Worm (Caenorhabditis elegans): ENCODE data around the gene ZK1307.8.

The ZK1307.8 gene

ce11 chrII:9644438-9644837, 20.0 kb downstream of the ZK1307.8 start, which contains the start of gene fzr-1:
Gene fzr-1, minus strand, starts transcription at chrII:9644466.
- TF ChIP-seq daf-16 (GFP tag; optimal IDR thresholded peaks at IDR 0.05) (no peak), daf-16 (tag; optimal IDR thresholded peaks at IDR 0.05) (peak; percentile 16), nhr-28 (tag; optimal IDR thresholded peaks at IDR 0.05) (peak; percentile 50), hmg-1.1 (GFP tag; IDR thresholded peaks at IDR 0.05) (no peak), egl-27 (tag; optimal IDR thresholded peaks at IDR 0.05) (no peak), lin-38 (GFP tag; IDR thresholded peaks at IDR 0.05) (no peak)

DNA sequence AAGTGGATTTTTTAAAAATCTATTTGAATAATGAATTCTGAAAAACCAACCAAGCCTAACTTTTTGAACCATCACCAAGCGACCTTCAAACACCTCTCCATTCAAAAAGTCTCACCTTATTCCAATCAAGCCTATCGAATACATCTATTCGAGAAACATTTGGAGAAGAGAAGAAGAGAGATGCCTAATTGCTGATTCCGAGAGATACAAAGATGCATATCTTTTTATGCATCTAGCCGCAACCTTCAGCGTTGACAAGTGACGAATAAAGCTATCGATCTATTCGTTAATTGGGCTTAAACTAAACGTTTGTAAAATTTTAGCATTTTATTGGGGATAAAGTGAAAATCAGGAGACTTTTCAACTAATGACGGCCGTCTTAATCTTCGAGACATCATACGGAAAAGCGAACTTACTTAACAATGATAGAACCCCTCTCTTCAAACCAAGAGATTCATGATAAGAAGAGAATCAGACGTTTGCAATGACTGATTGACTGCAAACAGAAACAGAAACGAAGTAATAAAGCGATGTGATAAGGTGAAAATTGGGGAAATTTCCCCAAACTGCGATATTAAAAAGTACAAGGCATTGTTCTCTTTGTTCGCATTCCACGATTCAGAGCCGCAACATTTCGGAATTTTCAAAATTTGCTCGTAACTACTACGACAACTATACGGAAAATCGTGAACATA, 20.7 kb downstream of the ZK1307.8 start:
- TF ChIP-seq nhr-28 (tag; optimal IDR thresholded peaks at IDR 0.05) (peak; percentile 77), lim-7 (GFP tag; IDR thresholded peaks at IDR 0.05) (no peak), dmd-6 (GFP tag; IDR thresholded peaks at IDR 0.05) (peak; percentile 52), mdt-29 (GFP tag; IDR thresholded peaks at IDR 0.05) (no peak), aha-1 (tag) (peak; percentile 50), php-3 (GFP tag; IDR thresholded peaks at IDR 0.05) (no peak), egl-43 (GFP tag; IDR thresholded peaks at IDR 0.05) (no peak), ceh-82 (tag; optimal IDR thresholded peaks at IDR 0.05) (no peak), hlh-11 (tag; optimal IDR thresholded peaks at IDR 0.05) (peak; percentile 32), ceh-32 (tag; optimal IDR thresholded peaks at IDR 0.05; ENCODE audit: poor library complexity) (no peak), attf-4 (tag; optimal IDR thresholded peaks at IDR 0.05) (no peak), F10B5.3 (tag; optimal IDR thresholded peaks at IDR 0.05) (no peak), mxl-2 (GFP tag; conservative IDR thresholded peaks at IDR 0.05) (no peak), zfp-2 (tag; optimal IDR thresholded peaks at IDR 0.05) (no peak), fos-1 (tag; optimal IDR thresholded peaks at IDR 0.05) (no peak), mxl-3 (GFP tag; optimal IDR thresholded peaks at IDR 0.05) (peak; percentile 6), vab-7 (GFP tag; IDR thresholded peaks at IDR 0.05) (no peak), unc-39 (tag; optimal IDR thresholded peaks at IDR 0.05) (no peak), nhr-10 (tag; optimal IDR thresholded peaks at IDR 0.05) (no peak), hlh-30 (tag; optimal IDR thresholded peaks at IDR 0.05; ENCODE audit: insufficient read depth) (no peak), T20F7.1 (GFP tag; optimal IDR thresholded peaks at IDR 0.05) (no peak), ces-1 (GFP tag; optimal IDR thresholded peaks at IDR 0.05) (no peak), zip-11 (GFP tag; IDR thresholded peaks at IDR 0.05) (no peak), nhr-41 (GFP tag; IDR thresholded peaks at IDR 0.05) (no peak), duxl-1 (tag; optimal IDR thresholded peaks at IDR 0.05; ENCODE audit: poor library complexity) (no peak), unc-62 (GFP tag; optimal IDR thresholded peaks at IDR 0.05 in 1 of 2) (peak in 1 of 2 experiments; percentile 70), unc-62 (tag; optimal IDR thresholded peaks at IDR 0.05) (no peak), rbr-2 (tag; optimal IDR thresholded peaks at IDR 0.05) (no peak), T26A8.4 (GFP tag; IDR thresholded peaks at IDR 0.05) (no peak), ZK546.5 (tag; optimal IDR thresholded peaks at IDR 0.05) (no peak), ama-1 (optimal IDR thresholded peaks at IDR 0.05) (no peak), dpl-1 (GFP tag; optimal IDR thresholded peaks at IDR 0.05) (no peak), hif-1 (tag; optimal IDR thresholded peaks at IDR 0.05) (no peak), zip-2 (tag; optimal IDR thresholded peaks at IDR 0.05) (no peak), tag-97 (GFP tag; IDR thresholded peaks at IDR 0.05) (no peak), daf-16 (GFP tag; optimal IDR thresholded peaks at IDR 0.05) (no peak), daf-16 (tag; optimal IDR thresholded peaks at IDR 0.05) (peak; percentile 8), lsy-2 (tag; optimal IDR thresholded peaks at IDR 0.05) (no peak), pqm-1 (tag; optimal IDR thresholded peaks at IDR 0.05) (peak; percentile 85), dmd-9 (GFP tag; IDR thresholded peaks at IDR 0.05) (no peak), lin-13 (GFP tag; optimal IDR thresholded peaks at IDR 0.05) (no peak), zag-1 (tag; optimal IDR thresholded peaks at IDR 0.05) (no peak), nhr-25 (tag; optimal IDR thresholded peaks at IDR 0.05; ENCODE audit: borderline replicate concordance, insufficient read depth) (no peak), nhr-237 (tag; optimal IDR thresholded peaks at IDR 0.05) (no peak), hmg-1.1 (GFP tag; IDR thresholded peaks at IDR 0.05) (no peak), lin-15B (tag; optimal IDR thresholded peaks at IDR 0.05) (no peak), ceh-44 (GFP tag; IDR thresholded peaks at IDR 0.05) (no peak)

Data from whole organism, L4 larva.